Fruit fly (Drosophila melanogaster) Kc167 (cell line): ENCODE data around the gene CG6951.

Source experiments
- Myc ChIP-seq: fragments of >200 bp; optimal IDR thresholded peaks from 2 replicates; lab custom pipeline; 2017; ENCODE audit warnings: missing external identifiers
- Sin3A ChIP-seq: fragments of >200 bp; optimal IDR thresholded peaks from 2 replicates; lab custom pipeline; 2018; ENCODE audit warnings: missing external identifiers
- h ChIP-seq: fragments of >200 bp; optimal IDR thresholded peaks from 3 replicates; lab custom pipeline; 2018; ENCODE audit warnings: missing external identifiers
- insv ChIP-seq: fragments of >200 bp; optimal IDR thresholded peaks from 3 replicates; lab custom pipeline; 2018; ENCODE audit warnings: missing external identifiers
- psq ChIP-seq: fragments of >200 bp; optimal IDR thresholded peaks from 2 replicates; lab custom pipeline; 2017; ENCODE audit warnings: missing external identifiers
- ttk ChIP-seq: sonication (Bioruptor generic); optimal IDR thresholded peaks from 2 replicates; lab custom pipeline; 2017; ENCODE audit warnings: missing external identifiers

Gene CG6951

DNA sequence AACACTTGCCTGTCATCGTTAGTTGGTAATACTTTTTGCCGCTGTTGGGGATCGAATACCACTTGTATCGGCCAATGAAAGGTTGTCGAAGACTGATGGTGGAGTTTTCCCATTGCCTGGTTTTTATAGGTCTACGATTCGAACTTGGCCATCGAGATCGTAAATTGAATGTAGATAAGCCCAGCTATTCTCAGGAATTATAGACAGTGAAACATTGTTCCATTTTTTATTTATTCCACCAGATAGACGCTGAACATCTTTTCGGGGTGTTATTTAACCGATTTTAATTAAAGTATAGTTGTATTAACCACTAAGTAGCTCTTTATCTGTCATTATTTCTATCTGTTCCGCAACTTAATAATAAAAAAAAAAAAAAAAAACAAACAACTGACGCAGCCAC lies 37.5 kb upstream of the CG6951 start, which contains the start of gene CG7298:
Gene CG7298, minus strand, starts transcription at position 101 of the 400 bp plus-strand sequence.
- no peak for TF ChIP-seq Sin3A (lab: Kevin White, UChicago)
- no peak for TF ChIP-seq Myc (lab: Kevin White, UChicago)
- TF ChIP-seq psq (lab: Kevin White, UChicago) = no peak
- no peak for TF ChIP-seq ttk (lab: Kevin White, UChicago)
- no peak for TF ChIP-seq insv (lab: Kevin White, UChicago)

- no peak for TF ChIP-seq Myc (lab: Kevin White, UChicago)
- TF ChIP-seq psq (lab: Kevin White, UChicago) = no peak
- no peak for TF ChIP-seq ttk (lab: Kevin White, UChicago)
- TF ChIP-seq insv (lab: Kevin White, UChicago) = no peak
- TF ChIP-seq h (lab: Kevin White, UChicago) = no peak
- no peak for TF ChIP-seq Sin3A (lab: Kevin White, UChicago)
Measured at dm6 chr3L:20205946-20206345, 35.1 kb upstream of the CG6951 start, which contains the start of gene CG7290. Gene CG7290, minus strand, starts transcription at chr3L:20206046.

DNA sequence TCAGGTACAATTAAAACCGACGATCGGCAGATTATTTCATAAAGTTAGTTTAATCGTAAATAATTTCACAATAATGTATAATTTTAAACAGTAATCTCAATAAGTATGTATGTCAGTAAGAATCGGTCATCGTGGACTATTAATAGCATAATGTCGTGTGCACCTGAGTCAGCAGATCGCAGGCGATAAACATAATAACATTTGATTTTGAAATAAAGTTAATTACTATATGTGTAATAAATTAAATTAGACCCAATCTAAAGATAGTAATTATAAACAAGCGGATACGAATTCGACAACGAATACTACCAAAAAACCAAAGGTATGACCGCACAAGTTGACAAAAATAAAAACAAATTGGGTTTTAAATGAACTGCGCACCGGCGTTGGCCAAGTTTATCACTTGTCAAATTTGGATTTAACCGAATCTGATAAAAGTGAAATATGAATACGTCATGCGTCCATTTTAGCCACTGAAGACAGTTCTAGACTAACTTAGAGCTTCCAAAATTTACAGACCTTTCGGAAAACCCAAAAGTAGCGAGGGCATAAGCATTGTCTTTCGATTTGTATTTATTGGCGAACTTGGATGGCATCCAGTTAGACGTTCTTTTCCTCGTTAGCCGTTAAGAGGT lies 34.0 kb upstream of the CG6951 start, which contains the start of gene CG6996:
Gene CG6996, plus strand, starts transcription at position 585 of the 635 bp plus-strand sequence.
- no peak for TF ChIP-seq h (lab: Kevin White, UChicago)
- no peak for TF ChIP-seq insv (lab: Kevin White, UChicago)
- TF ChIP-seq psq (lab: Kevin White, UChicago) = no peak
- no peak for TF ChIP-seq Myc (lab: Kevin White, UChicago)
- no peak for TF ChIP-seq ttk (lab: Kevin White, UChicago)
- no peak for TF ChIP-seq Sin3A (lab: Kevin White, UChicago)

DNA sequence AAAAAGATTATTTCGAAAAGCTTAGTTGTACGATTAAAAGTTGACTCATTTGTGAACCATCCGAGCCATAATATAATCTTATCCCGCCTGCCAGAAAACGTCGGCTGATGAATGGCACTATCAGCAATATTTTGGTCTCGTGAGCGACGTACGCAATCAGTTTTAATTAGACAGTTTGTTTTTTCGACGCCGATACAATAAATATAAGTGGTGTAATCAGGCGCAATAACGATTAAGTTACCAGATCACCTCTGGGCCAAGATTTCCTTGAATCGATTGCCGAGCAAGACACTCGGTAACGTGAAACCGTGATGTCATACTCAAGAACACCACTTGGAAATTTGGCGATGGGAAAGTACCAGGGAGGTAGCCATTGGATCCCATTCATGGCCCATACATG lies 32.0 kb upstream of the CG6951 start:
- TF ChIP-seq ttk (lab: Kevin White, UChicago) (no peak), h (lab: Kevin White, UChicago) (no peak), psq (lab: Kevin White, UChicago) (no peak), insv (lab: Kevin White, UChicago) (no peak), Sin3A (lab: Kevin White, UChicago) (no peak), Myc (lab: Kevin White, UChicago) (no peak)

- TF ChIP-seq h (lab: Kevin White, UChicago) = no peak
- no peak for TF ChIP-seq psq (lab: Kevin White, UChicago)
- TF ChIP-seq ttk (lab: Kevin White, UChicago) = no peak
- no peak for TF ChIP-seq Sin3A (lab: Kevin White, UChicago)
- no peak for TF ChIP-seq insv (lab: Kevin White, UChicago)
- TF ChIP-seq Myc (lab: Kevin White, UChicago) = no peak
Measured at dm6 chr3L:20209896-20210295, 31.2 kb upstream of the CG6951 start.

dm6 chr3L:20212022-20212421 lies 29.0 kb upstream of the CG6951 start, which contains the start of gene CG7017:
Gene CG7017, minus strand, starts transcription at chr3L:20212122.
- TF ChIP-seq psq (lab: Kevin White, UChicago) = no peak
- no peak for TF ChIP-seq Sin3A (lab: Kevin White, UChicago)
- TF ChIP-seq insv (lab: Kevin White, UChicago) = no peak
- TF ChIP-seq Myc (lab: Kevin White, UChicago) = no peak
- TF ChIP-seq ttk (lab: Kevin White, UChicago) = no peak
- no peak for TF ChIP-seq h (lab: Kevin White, UChicago)

dm6 chr3L:20220374-20220773 lies 20.7 kb upstream of the CG6951 start, which contains the start of gene CG6933:
Gene CG6933, minus strand, starts transcription at chr3L:20220420.
- TF ChIP-seq insv (lab: Kevin White, UChicago) (no peak), h (lab: Kevin White, UChicago) (no peak), ttk (lab: Kevin White, UChicago) (no peak), Sin3A (lab: Kevin White, UChicago) (no peak), Myc (lab: Kevin White, UChicago) (no peak), psq (lab: Kevin White, UChicago) (no peak)

- TF ChIP-seq h (lab: Kevin White, UChicago) = no peak
- TF ChIP-seq ttk (lab: Kevin White, UChicago) = no peak
- no peak for TF ChIP-seq insv (lab: Kevin White, UChicago)
- TF ChIP-seq psq (lab: Kevin White, UChicago) = no peak
Measured at dm6 chr3L:20220918-20221317, 20.1 kb upstream of the CG6951 start.

dm6 chr3L:20221412-20221864 lies 19.6 kb upstream of the CG6951 start, which contains the start of gene CG17145:
Gene CG17145, plus strand, starts transcription at chr3L:20221814.
- TF ChIP-seq h (lab: Kevin White, UChicago) (no peak), insv (lab: Kevin White, UChicago) (no peak), ttk (lab: Kevin White, UChicago) (no peak), Sin3A (lab: Kevin White, UChicago) (no peak), psq (lab: Kevin White, UChicago) (no peak), Myc (lab: Kevin White, UChicago) (no peak)

- TF ChIP-seq ttk (lab: Kevin White, UChicago) (no peak), psq (lab: Kevin White, UChicago) (no peak), insv (lab: Kevin White, UChicago) (no peak), h (lab: Kevin White, UChicago) (no peak), Sin3A (lab: Kevin White, UChicago) (no peak), Myc (lab: Kevin White, UChicago) (no peak)
Measured at dm6 chr3L:20222617-20223016, 18.4 kb upstream of the CG6951 start.

DNA sequence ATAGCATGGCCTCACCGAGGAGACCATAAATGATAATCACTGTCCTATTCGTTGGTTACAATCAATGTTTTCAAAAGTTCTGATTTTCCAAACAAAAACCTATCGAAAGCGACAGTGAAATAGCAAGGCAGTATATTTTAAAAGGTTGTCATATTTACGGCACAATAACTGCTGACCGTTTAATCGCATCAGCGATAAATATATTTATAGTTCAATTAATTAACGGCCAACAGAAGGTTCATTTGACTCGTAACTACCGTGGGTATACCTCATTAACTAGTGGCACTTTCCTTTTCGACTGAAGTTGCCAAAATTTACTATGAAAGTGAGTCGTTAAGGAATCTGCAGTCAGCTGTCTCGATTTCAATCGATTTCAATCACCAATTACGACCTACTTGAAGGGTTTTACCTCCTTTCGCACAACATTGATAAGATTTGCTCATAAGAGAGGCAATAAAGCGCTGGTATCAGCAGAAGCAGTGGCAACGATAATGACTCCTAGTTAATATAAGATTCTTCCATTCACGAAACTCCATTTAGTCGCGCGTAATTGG lies 17.6 kb upstream of the CG6951 start, which contains the start of gene CG17147:
Gene CG17147, plus strand, starts transcription at position 535 of the 554 bp plus-strand sequence.
- TF ChIP-seq Myc (lab: Kevin White, UChicago) (no peak), psq (lab: Kevin White, UChicago) (no peak), Sin3A (lab: Kevin White, UChicago) (no peak), insv (lab: Kevin White, UChicago) (no peak), ttk (lab: Kevin White, UChicago) (no peak), h (lab: Kevin White, UChicago) (no peak)
